Worm (Caenorhabditis elegans) whole organism, L4 larva: ENCODE measurements around the gene F01D5.8.

Source experiments
- F49E8.2 ChIP-seq: sonication (generic microtip); optimal IDR thresholded peaks from 2 replicates; lab custom pipeline; 2016; ENCODE audit warnings: missing compliant biosample characterization, mild to moderate bottlenecking, missing genetic modification characterization, borderline replicate concordance
- T20F7.1 ChIP-seq: fragments of 200-800 bp; sonication (Bioruptor generic); optimal IDR thresholded peaks from 2 replicates; lab custom pipeline; 2018; ENCODE audit warnings: mild to moderate bottlenecking, missing genetic modification characterization, missing compliant biosample characterization
- Y48G9A.11 ChIP-seq: fragments of 200-800 bp; sonication (Bioruptor generic); IDR thresholded peaks from 2 replicates; pipeline ENCODE4 v1.3.6; 2022; ENCODE audit warnings: missing genetic modification reagents, missing genetic modification characterization, missing compliant biosample characterization
- ZK546.5 ChIP-seq, 2 experiments: sonication (generic microtip); optimal IDR thresholded peaks; 2 replicates each; lab custom pipeline; 2017; ENCODE audit warnings: missing biosample characterization in 2 of 2, missing genetic modification characterization in 2 of 2
- aha-1 ChIP-seq: fragments of 150-350 bp; peaks from one replicate; lab custom pipeline; 2014; ENCODE audit warnings: missing biosample characterization, missing genetic modification characterization
- aly-2 ChIP-seq: sonication (generic microtip); optimal IDR thresholded peaks from 2 replicates; lab custom pipeline; 2018; ENCODE audit warnings: missing biosample characterization, missing genetic modification characterization
- daf-16 ChIP-seq, 3 experiments: sonication (generic microtip); optimal IDR thresholded peaks; 2 replicates each; lab custom pipeline; 2016 to 2017; ENCODE audit warnings: missing genetic modification characterization in 3 of 3, missing genetic modification reagents in 3 of 3, mild to moderate bottlenecking in 2 of 3, missing compliant biosample characterization in 2 of 3, missing biosample characterization in 1 of 3, moderate library complexity in 1 of 3
- daf-19 ChIP-seq: fragments of 200-800 bp; sonication (Bioruptor generic); conservative IDR thresholded peaks from 2 replicates; pipeline ENCODE4 v1.3.6; 2022; ENCODE audit warnings: missing genetic modification characterization, missing compliant biosample characterization
- daf-8 ChIP-seq: fragments of 200-800 bp; sonication (Bioruptor generic); IDR thresholded peaks from 2 replicates; pipeline ENCODE4 v1.3.6; 2022; ENCODE audit warnings: missing genetic modification characterization, missing compliant biosample characterization
- dmd-8 ChIP-seq: fragments of 200-800 bp; sonication (Bioruptor generic); IDR thresholded peaks from 2 replicates; pipeline ENCODE4 v1.3.6; 2022; ENCODE audit warnings: missing genetic modification characterization, missing compliant biosample characterization
- dpl-1 ChIP-seq: fragments of 150-350 bp; optimal IDR thresholded peaks from 2 replicates; lab custom pipeline; 2014; ENCODE audit warnings: missing biosample characterization, missing genetic modification reagents, missing genetic modification characterization
- dve-1 ChIP-seq: sonication (generic microtip); optimal IDR thresholded peaks from 2 replicates; lab custom pipeline; 2017; ENCODE audit warnings: antibody characterized with exemption, mild to moderate bottlenecking, missing genetic modification characterization, missing compliant biosample characterization; ENCODE audit not compliant: insufficient read depth
- fkh-10 ChIP-seq: fragments of 150-350 bp; optimal IDR thresholded peaks from 2 replicates; lab custom pipeline; 2014; ENCODE audit warnings: missing biosample characterization, missing genetic modification reagents, missing genetic modification characterization
- hif-1 ChIP-seq, 2 experiments: sonication (generic microtip); optimal IDR thresholded peaks; 2 replicates each; lab custom pipeline; 2016 to 2017; ENCODE audit warnings: missing compliant biosample characterization in 2 of 2, missing genetic modification characterization in 2 of 2, missing genetic modification reagents in 2 of 2, missing genotype in 2 of 2, mild to moderate bottlenecking in 1 of 2
- hlh-11 ChIP-seq: fragments of 200-800 bp; sonication (Bioruptor generic); optimal IDR thresholded peaks from 2 replicates; lab custom pipeline; 2018; ENCODE audit warnings: mild to moderate bottlenecking, missing genetic modification characterization, missing compliant biosample characterization
- hlh-30 ChIP-seq: sonication (generic microtip); optimal IDR thresholded peaks from 2 replicates; lab custom pipeline; 2017; ENCODE audit warnings: antibody characterized with exemption, mild to moderate bottlenecking, missing genetic modification characterization, missing compliant biosample characterization; ENCODE audit not compliant: insufficient read depth
- lin-15B ChIP-seq: fragments of 150-350 bp; sonication (generic microtip); optimal IDR thresholded peaks from 3 replicates; lab custom pipeline; 2014; ENCODE audit warnings: missing biosample characterization, missing genetic modification characterization
- lin-39 ChIP-seq: fragments of 150-350 bp; optimal IDR thresholded peaks from 2 replicates; lab custom pipeline; 2014; ENCODE audit warnings: missing biosample characterization, missing genetic modification reagents, missing genetic modification characterization
- madf-9 ChIP-seq: fragments of 200-800 bp; sonication (Bioruptor generic); conservative IDR thresholded peaks from 2 replicates; pipeline ENCODE4 v1.3.6; 2022; ENCODE audit warnings: missing genetic modification reagents, missing genetic modification characterization, missing compliant biosample characterization
- mdl-1 ChIP-seq, 2 experiments: fragments of 150-350 bp in 1 of 2; sonication (generic microtip) in 1 of 2; optimal IDR thresholded peaks; 2 replicates each; lab custom pipeline; 2014 to 2017; ENCODE audit warnings: missing biosample characterization in 2 of 2, missing genetic modification characterization in 2 of 2
- mep-1 ChIP-seq: fragments of 150-350 bp; sonication (generic microtip); optimal IDR thresholded peaks from 3 replicates; lab custom pipeline; 2014; ENCODE audit warnings: missing biosample characterization, missing genetic modification characterization
- mxl-3 ChIP-seq: fragments of 200-800 bp; sonication (Bioruptor generic); optimal IDR thresholded peaks from 2 replicates; lab custom pipeline; 2018; ENCODE audit warnings: mild to moderate bottlenecking, missing genetic modification characterization, missing compliant biosample characterization
- nhr-11 ChIP-seq: fragments of 150-350 bp; optimal IDR thresholded peaks from 2 replicates; lab custom pipeline; 2014; ENCODE audit warnings: missing biosample characterization, missing genetic modification characterization
- nhr-111 ChIP-seq: fragments of 200-800 bp; sonication (Bioruptor generic); optimal IDR thresholded peaks from 2 replicates; lab custom pipeline; 2018; ENCODE audit warnings: mild to moderate bottlenecking, missing genetic modification characterization, missing compliant biosample characterization
- nhr-237 ChIP-seq: sonication (generic microtip); optimal IDR thresholded peaks from 2 replicates; lab custom pipeline; 2017; ENCODE audit warnings: missing biosample characterization, missing genetic modification characterization
- nhr-28 ChIP-seq: fragments of 150-350 bp; optimal IDR thresholded peaks from 2 replicates; lab custom pipeline; 2014; ENCODE audit warnings: missing biosample characterization, missing genetic modification characterization
- nhr-41 ChIP-seq: fragments of 200-800 bp; sonication (Bioruptor generic); IDR thresholded peaks from 2 replicates; pipeline ENCODE4 v1.3.6; 2022; ENCODE audit warnings: missing genetic modification reagents, missing genetic modification characterization, missing compliant biosample characterization
- nhr-48 ChIP-seq: sonication (generic microtip); optimal IDR thresholded peaks from 2 replicates; lab custom pipeline; 2016; ENCODE audit warnings: mild to moderate bottlenecking, missing genetic modification characterization, missing compliant biosample characterization
- nhr-77 ChIP-seq: fragments of 150-350 bp; optimal IDR thresholded peaks from 2 replicates; lab custom pipeline; 2014; ENCODE audit warnings: missing biosample characterization, missing genetic modification characterization
- pha-4 ChIP-seq, 2 experiments: fragments of 150-350 bp in 1 of 2; fragments of 200-800 bp in 1 of 2; sonication (Bioruptor generic) in 1 of 2; IDR thresholded peaks in 1 of 2; optimal IDR thresholded peaks in 1 of 2; 2 replicates each; pipeline versions ENCODE4 v1.3.6 to Lab custom; 2014 to 2022; ENCODE audit warnings: missing genetic modification characterization in 2 of 2, missing genetic modification reagents in 2 of 2, missing biosample characterization in 1 of 2, missing compliant biosample characterization in 1 of 2
- pqm-1 ChIP-seq: sonication (generic microtip); optimal IDR thresholded peaks from 2 replicates; lab custom pipeline; 2017; ENCODE audit warnings: missing biosample characterization, missing genetic modification characterization
- sdz-12 ChIP-seq: fragments of 200-800 bp; sonication (Bioruptor generic); optimal IDR thresholded peaks from 2 replicates; lab custom pipeline; 2018; ENCODE audit warnings: mild to moderate bottlenecking, missing genetic modification characterization, missing compliant biosample characterization
- snpc-4 ChIP-seq: fragments of 150-350 bp; optimal IDR thresholded peaks from 2 replicates; lab custom pipeline; 2014; ENCODE audit warnings: missing biosample characterization, missing genetic modification characterization
- tra-1 ChIP-seq: fragments of 200-800 bp; sonication (Bioruptor generic); IDR thresholded peaks from 2 replicates; pipeline ENCODE4 v1.3.6; 2022; ENCODE audit warnings: missing genetic modification reagents, missing genetic modification characterization, missing compliant biosample characterization
- unc-62 ChIP-seq, 3 experiments: fragments of 150-350 bp in 1 of 3; sonication (generic microtip); optimal IDR thresholded peaks in 2 of 3; peaks in 1 of 3; 1 replicate in 1 of 3; 2 replicates in 2 of 3; lab custom pipeline; 2014 to 2017; ENCODE audit warnings: missing biosample characterization in 3 of 3, missing genetic modification characterization in 3 of 3, missing genetic modification reagents in 3 of 3, missing genotype in 1 of 3

The F01D5.8 gene

DNA sequence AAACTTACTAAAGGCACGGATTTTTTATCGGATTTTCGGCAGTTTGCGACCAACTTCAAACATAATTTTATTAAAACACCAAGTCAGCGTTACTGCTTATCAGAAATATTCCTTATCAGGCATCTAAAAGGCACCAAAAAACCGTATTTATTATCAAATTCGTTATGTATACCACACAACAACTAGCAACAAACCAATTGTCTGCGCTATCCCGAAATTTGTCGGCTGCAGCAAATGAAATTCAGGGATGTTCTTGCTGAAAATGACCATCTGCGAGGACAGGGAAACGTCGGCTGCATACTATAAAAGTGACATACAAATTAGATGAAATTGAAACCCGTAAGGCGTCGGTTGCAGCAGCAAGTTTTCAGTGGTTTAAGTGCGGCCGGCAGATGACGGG lies 12.5 kb upstream of the F01D5.8 start (continued):
- TF ChIP-seq dpl-1 (GFP tag; lab: Kevin White, UChicago) (no peak), madf-9 (no peak), daf-16 (GFP tag; optimal IDR thresholded peaks at IDR 0.05; lab: Kevin White, UChicago) (no peak), daf-16 (tag; optimal IDR thresholded peaks at IDR 0.05; lab: Kevin White, UChicago) (peak; percentile 31), hlh-30 (no peak), aly-2 (tag; lab: Kevin White, UChicago) (no peak), aha-1 (tag; lab: Kevin White, UChicago) (no peak), nhr-11 (no peak), nhr-28 (tag; lab: Kevin White, UChicago) (peak; percentile 1), Y48G9A.11 (GFP tag; lab: Robert Waterston, UW) (no peak)

- TF ChIP-seq nhr-77: no peak
- TF ChIP-seq hif-1 (tag; optimal IDR thresholded peaks at IDR 0.05; lab: Kevin White, UChicago): no peak
- no peak for TF ChIP-seq daf-19 (GFP tag; lab: Robert Waterston, UW)
- no peak for TF ChIP-seq mxl-3 (GFP tag; lab: Kevin White, UChicago)
- no peak for TF ChIP-seq mep-1 (tag; lab: Kevin White, UChicago)
- no peak for TF ChIP-seq F49E8.2 (tag; lab: Kevin White, UChicago)
- TF ChIP-seq mdl-1 (tag; optimal IDR thresholded peaks at IDR 0.05; lab: Kevin White, UChicago): no peak
- TF ChIP-seq lin-15B (tag; lab: Kevin White, UChicago): no peak
- no peak for TF ChIP-seq nhr-41
- TF ChIP-seq madf-9: no peak
- no peak for TF ChIP-seq T20F7.1 (GFP tag; lab: Kevin White, UChicago)
- TF ChIP-seq daf-8 (GFP tag; lab: Robert Waterston, UW): no peak
- TF ChIP-seq tra-1: no peak
- TF ChIP-seq lin-39 (tag; lab: Kevin White, UChicago): no peak
- no peak for TF ChIP-seq nhr-48
Measured at ce11 chrII:13998964-13999363, 11.5 kb upstream of the F01D5.8 start, which contains the start of gene F01D5.2. F01D5.2 (minus strand) TSS chrII:13999064.

ce11 chrII:14000044-14000443 lies 10.5 kb upstream of the F01D5.8 start, which contains the start of gene F01D5.3:
F01D5.3 (minus strand) TSS chrII:14000144.
- TF ChIP-seq nhr-28 (tag; lab: Kevin White, UChicago): peak; percentile 7
- peak; percentile 41 for TF ChIP-seq pqm-1 (tag; lab: Kevin White, UChicago)

- TF ChIP-seq pha-4 (GFP tag; IDR thresholded peaks at IDR 0.05; lab: Robert Waterston, UW) (no peak), pha-4 (tag; optimal IDR thresholded peaks at IDR 0.05; lab: Kevin White, UChicago) (no peak), daf-16 (GFP tag; optimal IDR thresholded peaks at IDR 0.05; lab: Kevin White, UChicago) (no peak), daf-16 (tag; optimal IDR thresholded peaks at IDR 0.05; lab: Kevin White, UChicago) (peak; percentile 15), unc-62 (GFP tag; optimal IDR thresholded peaks at IDR 0.05 in 1 of 2; lab: Kevin White, UChicago) (peak in 1 of 2 experiments; percentile 30), unc-62 (tag; optimal IDR thresholded peaks at IDR 0.05; lab: Kevin White, UChicago) (no peak)
Measured at ce11 chrII:14002200-14002599, 8.3 kb upstream of the F01D5.8 start, which contains the start of gene F01D5.5. F01D5.5 (minus strand) TSS chrII:14002300.

ce11 chrII:14003821-14004430 lies 6.6 kb upstream of the F01D5.8 start:
- TF ChIP-seq dve-1 (tag; lab: Kevin White, UChicago) (no peak), aly-2 (tag; lab: Kevin White, UChicago) (no peak), dmd-8 (GFP tag; lab: Robert Waterston, UW) (no peak), ZK546.5 (tag; optimal IDR thresholded peaks at IDR 0.05; lab: Kevin White, UChicago) (no peak), fkh-10 (GFP tag; lab: Kevin White, UChicago) (no peak), nhr-28 (tag; lab: Kevin White, UChicago) (peak; percentile 51), hlh-11 (peak; percentile 12), nhr-237 (no peak), daf-19 (GFP tag; lab: Robert Waterston, UW) (no peak), nhr-111 (GFP tag; lab: Kevin White, UChicago) (no peak), snpc-4 (peak; percentile 41), pqm-1 (tag; lab: Kevin White, UChicago) (no peak), sdz-12 (GFP tag; lab: Kevin White, UChicago) (no peak), mxl-3 (GFP tag; lab: Kevin White, UChicago) (no peak)
- TF ChIP-seq, all 104 proteins: peak for 3
